Fruit fly (Drosophila melanogaster) whole organism, prepupa: ENCODE data around the gene gammaCOP.

ENCODE experiments used
- CG11294 ChIP-seq: fragments of 200-800 bp; sonication (Bioruptor generic); IDR thresholded peaks from 2 replicates; pipeline ENCODE4 v1.3.6; 2022; ENCODE audit warnings: missing biosample characterization, missing genetic modification characterization
- CG11902 ChIP-seq: fragments of 200-800 bp; sonication (Bioruptor generic); optimal IDR thresholded peaks from 3 replicates; lab custom pipeline; 2016; ENCODE audit warnings: missing biosample characterization, missing genetic modification characterization
- CG15336 ChIP-seq: fragments of 200-800 bp; sonication (Bioruptor generic); IDR thresholded peaks from 2 replicates; pipeline ENCODE4 v1.3.6; 2022; ENCODE audit warnings: missing biosample characterization, missing genetic modification characterization
- CG3032 ChIP-seq: fragments of 200-800 bp; optimal IDR thresholded peaks from 2 replicates; lab custom pipeline; 2019; ENCODE audit warnings: missing biosample characterization, mild to moderate bottlenecking, missing genetic modification characterization, moderate library complexity
- CG32006 ChIP-seq: fragments of 200-800 bp; sonication (Bioruptor generic); optimal IDR thresholded peaks from 3 replicates; lab custom pipeline; 2017; ENCODE audit warnings: missing biosample characterization, mild to moderate bottlenecking, missing genetic modification characterization
- CG34406 ChIP-seq: fragments of 200-800 bp; sonication (Bioruptor generic); optimal IDR thresholded peaks from 3 replicates; lab custom pipeline; 2016; ENCODE audit warnings: missing biosample characterization, missing genetic modification characterization
- CG3919 ChIP-seq: fragments of 200-800 bp; sonication (Bioruptor generic); optimal IDR thresholded peaks from 3 replicates; lab custom pipeline; 2016; ENCODE audit warnings: missing biosample characterization, missing genetic modification characterization
- CG4318 ChIP-seq: fragments of 200-800 bp; sonication (Bioruptor generic); optimal IDR thresholded peaks from 3 replicates; lab custom pipeline; 2017; ENCODE audit warnings: missing biosample characterization, mild to moderate bottlenecking, missing genetic modification characterization
- CG6163 ChIP-seq: fragments of 200-800 bp; sonication (Bioruptor generic); IDR thresholded peaks from 3 replicates; pipeline ENCODE4 v1.3.6; 2022; ENCODE audit warnings: missing biosample characterization, missing genetic modification characterization
- CG6276 ChIP-seq: fragments of 200-800 bp; sonication (Bioruptor generic); optimal IDR thresholded peaks from 2 replicates; lab custom pipeline; 2017; ENCODE audit warnings: missing biosample characterization, mild to moderate bottlenecking, missing genetic modification characterization
- CG6792 ChIP-seq: fragments of 200-800 bp; sonication (Bioruptor generic); optimal IDR thresholded peaks from 3 replicates; lab custom pipeline; 2016; ENCODE audit warnings: missing biosample characterization, missing genetic modification characterization
- CG6808 ChIP-seq: fragments of 200-800 bp; sonication (Bioruptor generic); optimal IDR thresholded peaks from 3 replicates; lab custom pipeline; 2017; ENCODE audit warnings: missing biosample characterization, missing genetic modification characterization, mild to moderate bottlenecking, moderate library complexity, missing genetic modification reagents
- CG6854 ChIP-seq: fragments of 200-800 bp; sonication (Bioruptor generic); optimal IDR thresholded peaks from 2 replicates; lab custom pipeline; 2017; ENCODE audit warnings: missing biosample characterization, mild to moderate bottlenecking, missing genetic modification characterization
- CG7368 ChIP-seq: fragments of 200-800 bp; sonication (Bioruptor generic); optimal IDR thresholded peaks from 3 replicates; lab custom pipeline; 2016; ENCODE audit warnings: missing biosample characterization, missing genetic modification characterization
- CG8319 ChIP-seq: fragments of 200-800 bp; sonication (Bioruptor generic); optimal IDR thresholded peaks from 3 replicates; lab custom pipeline; 2016; ENCODE audit warnings: missing biosample characterization, missing genetic modification characterization
- CG8632 ChIP-seq: fragments of 200-800 bp; sonication (Bioruptor generic); optimal IDR thresholded peaks from 3 replicates; lab custom pipeline; 2016; ENCODE audit warnings: missing biosample characterization, missing genetic modification characterization
- CG9139 ChIP-seq: fragments of 200-800 bp; sonication (Bioruptor generic); optimal IDR thresholded peaks from 3 replicates; lab custom pipeline; 2017; ENCODE audit warnings: missing biosample characterization, mild to moderate bottlenecking, missing genetic modification characterization
- Eip75B ChIP-seq: fragments of 200-800 bp; sonication (Bioruptor generic); optimal IDR thresholded peaks from 3 replicates; lab custom pipeline; 2016; ENCODE audit warnings: missing biosample characterization, missing genetic modification characterization
- Eip78C ChIP-seq: fragments of 200-800 bp; sonication (Bioruptor generic); peaks from one replicate; lab custom pipeline; 2016; ENCODE audit warnings: missing biosample characterization, missing genetic modification characterization
- Eip93F ChIP-seq: fragments of 200-800 bp; sonication (Bioruptor generic); optimal IDR thresholded peaks from 2 replicates; lab custom pipeline; 2016; ENCODE audit warnings: missing biosample characterization, mild to moderate bottlenecking, missing genetic modification characterization
- Ets21C ChIP-seq: fragments of 200-800 bp; sonication (Bioruptor generic); optimal IDR thresholded peaks from 3 replicates; lab custom pipeline; 2016; ENCODE audit warnings: missing biosample characterization, missing genetic modification characterization
- Ets96B ChIP-seq: fragments of 200-800 bp; optimal IDR thresholded peaks from 2 replicates; lab custom pipeline; 2019; ENCODE audit warnings: missing biosample characterization, mild to moderate bottlenecking, missing genetic modification characterization, moderate library complexity
- Gug ChIP-seq: fragments of 200-800 bp; sonication (Bioruptor generic); IDR thresholded peaks from 2 replicates; pipeline ENCODE4 v1.3.6; 2022; ENCODE audit warnings: missing biosample characterization, missing genetic modification characterization
- Hr39 ChIP-seq: fragments of 200-800 bp; sonication (Bioruptor generic); optimal IDR thresholded peaks from 2 replicates; lab custom pipeline; 2016; ENCODE audit warnings: missing biosample characterization, missing genetic modification characterization
- Hr4 ChIP-seq: fragments of 200-800 bp; sonication (Bioruptor generic); optimal IDR thresholded peaks from 3 replicates; lab custom pipeline; 2016; ENCODE audit warnings: missing biosample characterization, missing genetic modification characterization
- Lpt ChIP-seq: fragments of 200-800 bp; sonication (Bioruptor generic); optimal IDR thresholded peaks from 3 replicates; lab custom pipeline; 2016; ENCODE audit warnings: missing biosample characterization, missing genetic modification characterization
- Met ChIP-seq: fragments of 200-800 bp; sonication (Bioruptor generic); optimal IDR thresholded peaks from 3 replicates; lab custom pipeline; 2016; ENCODE audit warnings: missing biosample characterization, missing genetic modification characterization
- OdsH ChIP-seq: fragments of 200-800 bp; sonication (Bioruptor generic); optimal IDR thresholded peaks from 3 replicates; lab custom pipeline; 2016; ENCODE audit warnings: missing biosample characterization, missing genetic modification characterization
- Smox ChIP-seq: fragments of 200-800 bp; sonication (Bioruptor generic); optimal IDR thresholded peaks from 3 replicates; lab custom pipeline; 2016; ENCODE audit warnings: missing biosample characterization, missing genetic modification characterization
- Sox102F ChIP-seq: fragments of 200-800 bp; sonication (Bioruptor generic); optimal IDR thresholded peaks from 2 replicates; lab custom pipeline; 2016; ENCODE audit warnings: missing biosample characterization, mild to moderate bottlenecking, missing genetic modification characterization
- Sox14 ChIP-seq: fragments of 200-800 bp; sonication (Bioruptor generic); optimal IDR thresholded peaks from 3 replicates; lab custom pipeline; 2016; ENCODE audit warnings: missing biosample characterization, missing genetic modification characterization
- Sox15 ChIP-seq: fragments of 200-800 bp; sonication (Bioruptor generic); optimal IDR thresholded peaks from 3 replicates; lab custom pipeline; 2016; ENCODE audit warnings: missing biosample characterization, missing genetic modification characterization
- achi ChIP-seq: fragments of 200-800 bp; sonication (Bioruptor generic); optimal IDR thresholded peaks from 3 replicates; lab custom pipeline; 2016; ENCODE audit warnings: missing biosample characterization, missing genetic modification characterization
- dac ChIP-seq: fragments of 200-800 bp; sonication (Bioruptor generic); optimal IDR thresholded peaks from 2 replicates; lab custom pipeline; 2017; ENCODE audit warnings: missing biosample characterization, mild to moderate bottlenecking, missing genetic modification characterization
- eg ChIP-seq: fragments of 200-800 bp; sonication (Bioruptor generic); IDR thresholded peaks from 3 replicates; pipeline ENCODE4 v1.3.6; 2022; ENCODE audit warnings: missing biosample characterization, missing genetic modification characterization
- fd59A ChIP-seq: fragments of 200-800 bp; sonication (Bioruptor generic); optimal IDR thresholded peaks from 2 replicates; lab custom pipeline; 2017; ENCODE audit warnings: missing biosample characterization, mild to moderate bottlenecking, missing genetic modification characterization, missing genetic modification reagents
- fd85E ChIP-seq: fragments of 200-800 bp; sonication (Bioruptor generic); optimal IDR thresholded peaks from 3 replicates; lab custom pipeline; 2016; ENCODE audit warnings: missing biosample characterization, missing genetic modification characterization
- fkh ChIP-seq: fragments of 200-800 bp; sonication (Bioruptor generic); optimal IDR thresholded peaks from 3 replicates; lab custom pipeline; 2017; ENCODE audit warnings: missing biosample characterization, mild to moderate bottlenecking, missing genetic modification characterization, moderate library complexity
- lz ChIP-seq: fragments of 200-800 bp; sonication (Bioruptor generic); optimal IDR thresholded peaks from 3 replicates; lab custom pipeline; 2016; ENCODE audit warnings: missing biosample characterization, missing genetic modification characterization
- net ChIP-seq: fragments of 200-800 bp; sonication (Bioruptor generic); optimal IDR thresholded peaks from 3 replicates; lab custom pipeline; 2016; ENCODE audit warnings: missing biosample characterization, missing genetic modification characterization
- salr ChIP-seq, 2 experiments: fragments of 200-800 bp; sonication (Bioruptor generic); optimal IDR thresholded peaks; 3 replicates each; lab custom pipeline; 2016 to 2018; ENCODE audit warnings: missing biosample characterization in 2 of 2, missing genetic modification characterization in 2 of 2, mild to moderate bottlenecking in 1 of 2
- ss ChIP-seq, 2 experiments: fragments of 200-800 bp; sonication (Bioruptor generic); optimal IDR thresholded peaks; 2 replicates in 1 of 2; 3 replicates in 1 of 2; lab custom pipeline; 2017 to 2018; ENCODE audit warnings: mild to moderate bottlenecking in 2 of 2, missing biosample characterization in 2 of 2, missing genetic modification characterization in 2 of 2, moderate library complexity in 1 of 2
- svp ChIP-seq: fragments of 200-800 bp; sonication (Bioruptor generic); peaks from one replicate; lab custom pipeline; 2016; ENCODE audit warnings: missing biosample characterization, missing genetic modification characterization
- vri ChIP-seq: fragments of 200-800 bp; sonication (Bioruptor generic); optimal IDR thresholded peaks from 3 replicates; lab custom pipeline; 2016; ENCODE audit warnings: missing biosample characterization, mild to moderate bottlenecking, missing genetic modification characterization

The gammaCOP gene

dm6 chr3R:31588374-31588773 lies 16.4 kb downstream of the gammaCOP start, which contains the start of gene CG1635 (continued):
- TF ChIP-seq Lpt (GFP tag; lab: Kevin White, UChicago), result peak; percentile 99
- peak; percentile 98 for TF ChIP-seq CG3919
- peak; percentile 100 for TF ChIP-seq CG15336 (GFP tag; lab: Robert Waterston, UW)
- TF ChIP-seq CG6808 (GFP tag; lab: Kevin White, UChicago), result peak; percentile 94
- TF ChIP-seq CG11902 (GFP tag; lab: Kevin White, UChicago), result peak; percentile 86
- peak; percentile 97 for TF ChIP-seq CG3032 (tag; lab: Kevin White, UChicago)
- TF ChIP-seq eg, result peak; percentile 100
- peak; percentile 98 for TF ChIP-seq OdsH (GFP tag; lab: Kevin White, UChicago)
- peak; percentile 99 for TF ChIP-seq Gug (GFP tag; lab: Robert Waterston, UW)
- TF ChIP-seq net (GFP tag; lab: Kevin White, UChicago), result peak; percentile 99
- TF ChIP-seq CG8319 (GFP tag; lab: Kevin White, UChicago), result peak; percentile 97
- TF ChIP-seq Eip93F (GFP tag; lab: Kevin White, UChicago), result peak; percentile 72
- TF ChIP-seq salr (GFP tag; optimal IDR thresholded peaks at IDR 0.05; lab: Kevin White, UChicago), result peak; percentile 91 to 98
- TF ChIP-seq Eip78C (GFP tag; lab: Kevin White, UChicago), result peak; percentile 98
- no peak for TF ChIP-seq fkh (GFP tag; lab: Kevin White, UChicago)
- TF ChIP-seq CG8632, result peak; percentile 99
- peak; percentile 92 for TF ChIP-seq CG9139
- TF ChIP-seq Ets96B (tag; lab: Kevin White, UChicago), result peak; percentile 97
- peak; percentile 97 for TF ChIP-seq Ets21C (GFP tag; lab: Kevin White, UChicago)
- peak; percentile 91 for TF ChIP-seq fd59A (GFP tag; lab: Kevin White, UChicago)
- TF ChIP-seq Eip75B (GFP tag; lab: Kevin White, UChicago), result peak; percentile 97
- TF ChIP-seq CG6276 (GFP tag; lab: Kevin White, UChicago), result peak; percentile 100
- TF ChIP-seq CG34406 (GFP tag; lab: Kevin White, UChicago), result peak; percentile 99
- TF ChIP-seq Sox15 (GFP tag; lab: Kevin White, UChicago), result peak; percentile 91
- peak in 1 of 2 experiments; percentile 93 for TF ChIP-seq ss (GFP tag; optimal IDR thresholded peaks at IDR 0.05; lab: Kevin White, UChicago)
- TF ChIP-seq CG11294 (GFP tag; lab: Robert Waterston, UW), result peak; percentile 99
- peak; percentile 100 for TF ChIP-seq svp (GFP tag; lab: Kevin White, UChicago)
- no peak for TF ChIP-seq CG4318
- TF ChIP-seq achi (GFP tag; lab: Kevin White, UChicago), result peak; percentile 99
- TF ChIP-seq Hr4 (GFP tag; lab: Kevin White, UChicago), result peak; percentile 100
- TF ChIP-seq Smox (GFP tag; lab: Kevin White, UChicago), result peak; percentile 97
- TF ChIP-seq CG6854, result peak; percentile 97
- peak; percentile 98 for TF ChIP-seq vri (GFP tag; lab: Kevin White, UChicago)
- TF ChIP-seq Met (GFP tag; lab: Kevin White, UChicago), result peak; percentile 99
- TF ChIP-seq Sox102F (GFP tag; lab: Kevin White, UChicago), result peak; percentile 99
- TF ChIP-seq CG32006 (GFP tag; lab: Kevin White, UChicago), result peak; percentile 99
- peak; percentile 93 for TF ChIP-seq fd85E (GFP tag; lab: Kevin White, UChicago)
- TF ChIP-seq Sox14 (GFP tag; lab: Kevin White, UChicago), result peak; percentile 99
- TF ChIP-seq CG6163 (GFP tag; lab: Robert Waterston, UW), result peak; percentile 99
- TF ChIP-seq, all 60 proteins: peak for 58

dm6 chr3R:31590281-31590680 lies 18.3 kb downstream of the gammaCOP start, which contains the start of gene CG1638:
CG1638 (plus strand) TSS chr3R:31590581.
- no peak for TF ChIP-seq CG9139
- TF ChIP-seq dac (GFP tag; lab: Kevin White, UChicago), result no peak
- TF ChIP-seq CG6276 (GFP tag; lab: Kevin White, UChicago), result no peak
- TF ChIP-seq CG3919, result no peak
- no peak for TF ChIP-seq Ets21C (GFP tag; lab: Kevin White, UChicago)
- TF ChIP-seq CG34406 (GFP tag; lab: Kevin White, UChicago), result no peak
- TF ChIP-seq ss (GFP tag; optimal IDR thresholded peaks at IDR 0.05; lab: Kevin White, UChicago), result no peak
- TF ChIP-seq CG8319 (GFP tag; lab: Kevin White, UChicago), result no peak
- no peak for TF ChIP-seq lz (GFP tag; lab: Kevin White, UChicago)
- no peak for TF ChIP-seq Eip75B (GFP tag; lab: Kevin White, UChicago)
- no peak for TF ChIP-seq Eip78C (GFP tag; lab: Kevin White, UChicago)
- no peak for TF ChIP-seq CG7368 (GFP tag; lab: Kevin White, UChicago)
- no peak for TF ChIP-seq CG32006 (GFP tag; lab: Kevin White, UChicago)
- no peak for TF ChIP-seq CG6792 (GFP tag; lab: Kevin White, UChicago)
- TF ChIP-seq Hr39 (GFP tag; lab: Kevin White, UChicago), result no peak
- TF ChIP-seq fd85E (GFP tag; lab: Kevin White, UChicago), result no peak
